Worm (Caenorhabditis elegans) whole organism, L1 larva: ENCODE results near the gene ZK1055.4.

Experiments
- efl-1 ChIP-seq, 4 experiments: fragments of 150-350 bp; optimal IDR thresholded peaks in 3 of 4; peaks in 1 of 4; 1 replicate in 1 of 4; 2 replicates in 3 of 4; lab custom pipeline; 2014; ENCODE audit warnings: missing biosample characterization in 2 of 4, missing genetic modification characterization in 2 of 4, missing genetic modification reagents in 2 of 4
- lin-39 ChIP-seq: fragments of 150-350 bp; optimal IDR thresholded peaks from 2 replicates; lab custom pipeline; 2014; ENCODE audit warnings: missing biosample characterization, missing genetic modification reagents, missing genetic modification characterization
- nhr-11 ChIP-seq: fragments of 150-350 bp; optimal IDR thresholded peaks from 2 replicates; lab custom pipeline; 2014; ENCODE audit warnings: missing biosample characterization, missing genetic modification characterization
- skn-1 ChIP-seq: fragments of 150-350 bp; optimal IDR thresholded peaks from 2 replicates; lab custom pipeline; 2014; ENCODE audit warnings: missing biosample characterization, missing genetic modification characterization
- snpc-4 ChIP-seq: fragments of 150-350 bp; optimal IDR thresholded peaks from 2 replicates; lab custom pipeline; 2014; ENCODE audit warnings: missing biosample characterization, missing genetic modification characterization

- TF ChIP-seq snpc-4 (tag; lab: Kevin White, UChicago), result no peak
- no peak for TF ChIP-seq lin-39 (tag; lab: Kevin White, UChicago)
- no peak for TF ChIP-seq efl-1 (optimal IDR thresholded peaks at IDR 0.05; lab: Kevin White, UChicago)
- TF ChIP-seq efl-1 (GFP tag; optimal IDR thresholded peaks at IDR 0.05 in 1 of 2; lab: Kevin White, UChicago), result peak in 1 of 2 experiments; percentile 35
- TF ChIP-seq nhr-11, result no peak
- TF ChIP-seq skn-1 (tag; lab: Kevin White, UChicago), result no peak
These were observed 35.3 kb upstream of the ZK1055.4 start, which contains the start of gene dre-1 for ce11 chrV:6546450-6547171.
